Worm (Caenorhabditis elegans) whole organism, young adult: ENCODE results near the gene C01G6.3.

Experiments
- F33H1.4 ChIP-seq: fragments of 200-800 bp; sonication (Bioruptor generic); IDR thresholded peaks from 2 replicates; pipeline ENCODE4 v1.3.6; 2022; ENCODE audit warnings: missing genetic modification reagents, missing genetic modification characterization, missing compliant biosample characterization
- F37B4.10 ChIP-seq: fragments of 200-800 bp; sonication (Bioruptor generic); IDR thresholded peaks from 2 replicates; pipeline ENCODE4 v1.3.6; 2022; ENCODE audit warnings: missing genetic modification characterization, missing compliant biosample characterization
- T07F8.4 ChIP-seq: sonication (generic microtip); optimal IDR thresholded peaks from 2 replicates; lab custom pipeline; 2016; ENCODE audit warnings: mild to moderate bottlenecking, missing genetic modification characterization, moderate library complexity, missing compliant biosample characterization
- Y53F4B.3 ChIP-seq: fragments of 200-800 bp; sonication (Bioruptor generic); IDR thresholded peaks from 2 replicates; pipeline ENCODE4 v1.3.6; 2022; ENCODE audit warnings: missing genetic modification reagents, missing genetic modification characterization, missing compliant biosample characterization
- attf-5 ChIP-seq: fragments of 200-800 bp; sonication (Bioruptor generic); optimal IDR thresholded peaks from 2 replicates; lab custom pipeline; 2018; ENCODE audit warnings: mild to moderate bottlenecking, missing genetic modification characterization, missing compliant biosample characterization
- ccch-3 ChIP-seq: fragments of 200-800 bp; sonication (Bioruptor generic); optimal IDR thresholded peaks from 2 replicates; lab custom pipeline; 2018; ENCODE audit warnings: mild to moderate bottlenecking, missing genetic modification characterization, missing compliant biosample characterization
- cebp-1 ChIP-seq, 2 experiments: fragments of 200-800 bp in 1 of 2; sonication (Bioruptor generic) in 1 of 2; sonication (generic microtip) in 1 of 2; IDR thresholded peaks in 1 of 2; optimal IDR thresholded peaks in 1 of 2; 2 replicates each; pipeline versions ENCODE4 v1.3.6 to Lab custom; 2017 to 2022; ENCODE audit warnings: missing compliant biosample characterization in 2 of 2, missing genetic modification characterization in 2 of 2, mild to moderate bottlenecking in 1 of 2, missing genetic modification reagents in 1 of 2, moderate library complexity in 1 of 2
- cebp-2 ChIP-seq: fragments of 200-800 bp; sonication (Bioruptor generic); IDR thresholded peaks from 2 replicates; pipeline ENCODE4 v1.3.6; 2022; ENCODE audit warnings: missing genetic modification characterization, missing compliant biosample characterization
- ceh-27 ChIP-seq: fragments of 200-800 bp; sonication (Bioruptor generic); optimal IDR thresholded peaks from 2 replicates; lab custom pipeline; 2018; ENCODE audit warnings: mild to moderate bottlenecking, missing genetic modification characterization, moderate library complexity, missing compliant biosample characterization
- ceh-91 ChIP-seq: fragments of 200-800 bp; sonication (Bioruptor generic); IDR thresholded peaks from 2 replicates; pipeline ENCODE4 v1.3.6; 2022; ENCODE audit warnings: missing genetic modification reagents, missing genetic modification characterization, missing compliant biosample characterization
- chd-7 ChIP-seq: sonication (generic microtip); optimal IDR thresholded peaks from 2 replicates; lab custom pipeline; 2016; ENCODE audit warnings: mild to moderate bottlenecking, missing genetic modification characterization, moderate library complexity, missing compliant biosample characterization
- dox-1 ChIP-seq: fragments of 200-800 bp; sonication (Bioruptor generic); IDR thresholded peaks from 2 replicates; pipeline ENCODE4 v1.3.6; 2022; ENCODE audit warnings: missing genetic modification reagents, missing genetic modification characterization, missing compliant biosample characterization
- egl-18 ChIP-seq: fragments of 200-800 bp; sonication (Bioruptor generic); IDR thresholded peaks from 2 replicates; pipeline ENCODE4 v1.3.6; 2022; ENCODE audit warnings: missing genetic modification reagents, missing genetic modification characterization, missing compliant biosample characterization
- egl-44 ChIP-seq: fragments of 200-800 bp; sonication (Bioruptor generic); IDR thresholded peaks from 2 replicates; pipeline ENCODE4 v1.3.6; 2022; ENCODE audit warnings: missing genetic modification reagents, missing genetic modification characterization, missing compliant biosample characterization
- ekl-4 ChIP-seq: fragments of 200-800 bp; sonication (Bioruptor generic); IDR thresholded peaks from 2 replicates; pipeline ENCODE4 v1.3.6; 2022; ENCODE audit warnings: missing genetic modification reagents, missing genetic modification characterization, missing compliant biosample characterization
- fkh-3 ChIP-seq: sonication (generic microtip); optimal IDR thresholded peaks from 2 replicates; lab custom pipeline; 2016; ENCODE audit warnings: mild to moderate bottlenecking, missing genetic modification characterization, missing compliant biosample characterization
- hlh-26 ChIP-seq: fragments of 200-800 bp; sonication (Bioruptor generic); conservative IDR thresholded peaks from 2 replicates; pipeline ENCODE4 v1.3.6; 2022; ENCODE audit warnings: missing genetic modification reagents, missing genetic modification characterization, missing compliant biosample characterization
- hmg-1.2 ChIP-seq: fragments of 200-800 bp; sonication (Bioruptor generic); IDR thresholded peaks from 2 replicates; pipeline ENCODE4 v1.3.6; 2022; ENCODE audit warnings: missing genetic modification reagents, missing genetic modification characterization, missing compliant biosample characterization
- let-607 ChIP-seq, 2 experiments: fragments of 200-800 bp in 1 of 2; sonication (Bioruptor generic) in 1 of 2; sonication (generic microtip) in 1 of 2; optimal IDR thresholded peaks; 2 replicates each; lab custom pipeline; 2016 to 2018; ENCODE audit warnings: mild to moderate bottlenecking in 2 of 2, missing compliant biosample characterization in 2 of 2, missing genetic modification characterization in 2 of 2, moderate library complexity in 2 of 2, missing genotype in 1 of 2
- lin-26 ChIP-seq: fragments of 200-800 bp; sonication (Bioruptor generic); IDR thresholded peaks from 2 replicates; pipeline ENCODE4 v1.3.6; 2022; ENCODE audit warnings: missing genetic modification reagents, missing genetic modification characterization, missing compliant biosample characterization
- lin-40 ChIP-seq: sonication (generic microtip); optimal IDR thresholded peaks from 2 replicates; lab custom pipeline; 2016; ENCODE audit warnings: missing genetic modification characterization, mild to moderate bottlenecking, missing compliant biosample characterization, missing genotype, missing genetic modification reagents
- lsl-1 ChIP-seq: fragments of 200-800 bp; sonication (Bioruptor generic); optimal IDR thresholded peaks from 2 replicates; lab custom pipeline; 2018; ENCODE audit warnings: mild to moderate bottlenecking, missing genetic modification characterization, moderate library complexity, missing compliant biosample characterization
- mel-28 ChIP-seq: sonication (generic microtip); optimal IDR thresholded peaks from 2 replicates; lab custom pipeline; 2016; ENCODE audit warnings: borderline replicate concordance, mild to moderate bottlenecking, missing genetic modification characterization, missing compliant biosample characterization
- pbrm-1 ChIP-seq: fragments of 200-800 bp; sonication (Bioruptor generic); IDR thresholded peaks from 2 replicates; pipeline ENCODE4 v1.3.6; 2022; ENCODE audit warnings: missing genetic modification reagents, missing genetic modification characterization, missing compliant biosample characterization
- pha-4 ChIP-seq: fragments of 150-350 bp; sonication (generic microtip); optimal IDR thresholded peaks from 2 replicates; lab custom pipeline; 2014; ENCODE audit warnings: missing biosample characterization, missing genetic modification reagents, missing genetic modification characterization
- repo-1 ChIP-seq: sonication (generic microtip); optimal IDR thresholded peaks from 2 replicates; lab custom pipeline; 2017; ENCODE audit warnings: mild to moderate bottlenecking, missing genetic modification characterization, missing compliant biosample characterization
- sdz-38 ChIP-seq: sonication (generic microtip); optimal IDR thresholded peaks from 2 replicates; lab custom pipeline; 2016; ENCODE audit warnings: missing genotype, missing genetic modification characterization, missing compliant biosample characterization
- snpc-1.3 ChIP-seq: sonication (generic microtip); optimal IDR thresholded peaks from 2 replicates; lab custom pipeline; 2017; ENCODE audit warnings: missing genetic modification characterization, mild to moderate bottlenecking, missing compliant biosample characterization, antibody characterized with exemption, moderate library complexity, missing genotype, missing genetic modification reagents; ENCODE audit not compliant: insufficient read depth
- sptf-2 ChIP-seq: fragments of 200-800 bp; sonication (Bioruptor generic); optimal IDR thresholded peaks from 2 replicates; lab custom pipeline; 2018; ENCODE audit warnings: mild to moderate bottlenecking, missing genetic modification characterization, missing compliant biosample characterization
- tbp1 ChIP-seq: fragments of 200-800 bp; sonication (Bioruptor generic); optimal IDR thresholded peaks from 2 replicates; lab custom pipeline; 2018; ENCODE audit warnings: mild to moderate bottlenecking, missing genetic modification characterization, missing compliant biosample characterization
- tbx-9 ChIP-seq: sonication (generic microtip); optimal IDR thresholded peaks from 2 replicates; lab custom pipeline; 2016; ENCODE audit warnings: borderline replicate concordance, missing genetic modification characterization, inconsistent platforms, missing compliant biosample characterization
- tlf-1 ChIP-seq: fragments of 200-800 bp; sonication (Bioruptor generic); optimal IDR thresholded peaks from 2 replicates; lab custom pipeline; 2018; ENCODE audit warnings: mild to moderate bottlenecking, missing genetic modification characterization, missing compliant biosample characterization
- unc-130 ChIP-seq: sonication (generic microtip); optimal IDR thresholded peaks from 2 replicates; lab custom pipeline; 2016; ENCODE audit warnings: missing genetic modification reagents, missing genetic modification characterization, missing compliant biosample characterization
- unc-62 ChIP-seq: fragments of 150-350 bp; optimal IDR thresholded peaks from 2 replicates; lab custom pipeline; 2014; ENCODE audit warnings: missing biosample characterization, missing genetic modification reagents, missing genetic modification characterization
- ztf-25 ChIP-seq: fragments of 200-800 bp; sonication (Bioruptor generic); IDR thresholded peaks from 2 replicates; pipeline ENCODE4 v1.3.6; 2022; ENCODE audit warnings: missing genetic modification reagents, missing genetic modification characterization, missing compliant biosample characterization
- ztf-28 ChIP-seq: fragments of 200-800 bp; sonication (Bioruptor generic); IDR thresholded peaks from 2 replicates; pipeline ENCODE4 v1.3.6; 2022; ENCODE audit warnings: missing genetic modification reagents, missing genetic modification characterization, missing compliant biosample characterization

C01G6.3 gene

ce11 chrII:9301065-9301464, 31.4 kb downstream of the C01G6.3 start (continued):
- TF ChIP-seq unc-130 = no peak
- no peak for TF ChIP-seq sdz-38 (tag; lab: Kevin White, UChicago)
- no peak for TF ChIP-seq T07F8.4 (tag; lab: Kevin White, UChicago)
- TF ChIP-seq ztf-28 (GFP tag; lab: Robert Waterston, UW) = no peak
- no peak for TF ChIP-seq pbrm-1 (GFP tag; lab: Robert Waterston, UW)
- no peak for TF ChIP-seq repo-1 (tag; lab: Kevin White, UChicago)
- TF ChIP-seq let-607 (tag; optimal IDR thresholded peaks at IDR 0.05; lab: Kevin White, UChicago) = peak in 1 of 2 experiments; percentile 2
- no peak for TF ChIP-seq Y53F4B.3 (GFP tag; lab: Robert Waterston, UW)

ce11 chrII:9303545-9303944, 33.9 kb downstream of the C01G6.3 start:
- TF ChIP-seq cebp-1 (GFP tag; IDR thresholded peaks at IDR 0.05; lab: Robert Waterston, UW) (no peak), cebp-1 (tag; optimal IDR thresholded peaks at IDR 0.05; lab: Kevin White, UChicago) (peak; percentile 77), ceh-91 (no peak)
- TF ChIP-seq, all 124 proteins: peak for 1

- TF ChIP-seq sdz-38 (tag; lab: Kevin White, UChicago) (no peak), tlf-1 (no peak), pha-4 (tag; lab: Kevin White, UChicago) (no peak), hmg-1.2 (no peak), chd-7 (no peak), attf-5 (GFP tag; lab: Kevin White, UChicago) (no peak), mel-28 (no peak), lin-26 (GFP tag; lab: Robert Waterston, UW) (no peak), snpc-1.3 (no peak), egl-44 (GFP tag; lab: Robert Waterston, UW) (no peak), lsl-1 (GFP tag; lab: Kevin White, UChicago) (no peak), F33H1.4 (GFP tag; lab: Robert Waterston, UW) (no peak), ccch-3 (GFP tag; lab: Kevin White, UChicago) (no peak), dox-1 (GFP tag; lab: Robert Waterston, UW) (no peak)
Measured at ce11 chrII:9304849-9305248, 35.2 kb downstream of the C01G6.3 start.

- TF ChIP-seq pha-4 (tag; lab: Kevin White, UChicago) (no peak), ztf-25 (GFP tag; lab: Robert Waterston, UW) (no peak), hlh-26 (GFP tag; lab: Robert Waterston, UW) (no peak), unc-62 (no peak), F37B4.10 (no peak), sptf-2 (GFP tag; lab: Kevin White, UChicago) (no peak), repo-1 (tag; lab: Kevin White, UChicago) (no peak), tbx-9 (no peak), ekl-4 (GFP tag; lab: Robert Waterston, UW) (no peak), fkh-3 (tag; lab: Kevin White, UChicago) (no peak), ceh-27 (GFP tag; lab: Kevin White, UChicago) (no peak), attf-5 (GFP tag; lab: Kevin White, UChicago) (no peak), lin-40 (tag; lab: Kevin White, UChicago) (no peak), cebp-2 (GFP tag; lab: Robert Waterston, UW) (no peak), tbp1 (no peak), egl-18 (GFP tag; lab: Robert Waterston, UW) (no peak)
Measured at ce11 chrII:9305575-9305974, 35.9 kb downstream of the C01G6.3 start.
